Fruit fly (Drosophila melanogaster) whole organism: Measurements from ENCODE around the gene RhoGAP19D.

Experiments
- CG8478 ChIP-seq: fragments of >200 bp; optimal IDR thresholded peaks from 2 replicates; lab custom pipeline; 2018; ENCODE audit warnings: inconsistent platforms
- Dll ChIP-seq: fragments of >200 bp; optimal IDR thresholded peaks from 2 replicates; lab custom pipeline; 2017
- EcR ChIP-seq, 2 experiments: fragments of >200 bp; optimal IDR thresholded peaks; 2 replicates each; lab custom pipeline; 2017; ENCODE audit warnings: missing biosample characterization in 2 of 2, missing genetic modification characterization in 2 of 2, missing genetic modification reagents in 2 of 2
- psq ChIP-seq: fragments of >200 bp; optimal IDR thresholded peaks from 2 replicates; lab custom pipeline; 2017
- usp ChIP-seq: fragments of >200 bp; optimal IDR thresholded peaks from 2 replicates; lab custom pipeline; 2017; ENCODE audit warnings: missing biosample characterization, missing genetic modification characterization, mixed read lengths

DNA sequence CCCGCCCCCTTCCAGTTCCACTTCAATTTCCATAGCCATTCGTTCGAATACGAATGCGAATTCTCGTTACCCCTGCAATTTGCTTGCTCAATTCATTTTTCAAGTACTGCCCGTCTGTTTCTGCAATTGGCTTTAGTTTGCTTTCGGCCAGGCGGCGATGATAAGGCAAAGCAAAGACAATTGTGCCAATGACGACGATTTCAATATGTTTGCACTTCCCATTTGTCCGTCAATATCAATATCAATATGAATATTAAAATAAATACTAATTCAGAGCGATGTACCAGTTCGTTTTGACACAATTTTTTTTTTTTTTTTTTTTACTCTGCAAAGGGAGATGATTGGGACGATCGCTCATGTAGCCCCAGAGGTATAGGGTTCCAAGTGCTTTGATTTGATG is 4.6 kb downstream of the RhoGAP19D start:
- TF ChIP-seq usp (no peak), CG8478 (lab: Kevin White, UChicago) (no peak), psq (lab: Kevin White, UChicago) (no peak), Dll (lab: Kevin White, UChicago) (no peak), EcR (GFP tag; optimal IDR thresholded peaks at IDR 0.05; lab: Kevin White, UChicago) (no peak)
